Fruit fly (Drosophila melanogaster) whole organism: ENCODE results near the gene BicC.

Experiments
- CG8478 ChIP-seq: fragments of >200 bp; optimal IDR thresholded peaks from 2 replicates; lab custom pipeline; 2018; ENCODE audit warnings: inconsistent platforms
- Dll ChIP-seq: fragments of >200 bp; optimal IDR thresholded peaks from 2 replicates; lab custom pipeline; 2017
- EcR ChIP-seq, 2 experiments: fragments of >200 bp; optimal IDR thresholded peaks; 2 replicates each; lab custom pipeline; 2017; ENCODE audit warnings: missing biosample characterization in 2 of 2, missing genetic modification characterization in 2 of 2, missing genetic modification reagents in 2 of 2
- pan ChIP-seq: fragments of >200 bp; optimal IDR thresholded peaks from 2 replicates; lab custom pipeline; 2017
- psq ChIP-seq: fragments of >200 bp; optimal IDR thresholded peaks from 2 replicates; lab custom pipeline; 2017
- usp ChIP-seq: fragments of >200 bp; optimal IDR thresholded peaks from 2 replicates; lab custom pipeline; 2017; ENCODE audit warnings: missing biosample characterization, missing genetic modification characterization, mixed read lengths

Gene BicC

DNA sequence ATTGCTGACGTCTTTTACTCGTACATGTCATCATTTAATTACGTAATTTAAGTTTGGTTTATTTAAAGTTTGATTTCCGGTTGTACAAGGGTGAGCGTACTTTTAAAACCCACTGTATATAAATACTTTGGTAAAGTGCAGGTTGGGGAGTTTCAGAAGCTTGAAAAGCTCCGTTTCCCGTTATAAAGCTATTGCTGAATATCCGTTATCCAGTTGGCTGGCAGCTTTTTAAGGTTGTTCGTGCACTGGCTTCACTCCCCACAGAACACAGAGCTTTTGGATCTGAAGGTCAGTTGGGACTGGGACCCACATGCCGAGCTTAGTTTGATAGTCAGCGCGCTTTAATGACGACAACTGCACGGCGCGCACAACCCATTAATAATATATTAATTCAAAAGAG is at the start of gene BicC, which contains the start of gene CG45084:
Gene BicC, plus strand, starts transcription at position 321 of the 400 bp plus-strand sequence.
Gene CG45084, plus strand, starts transcription at position 321 of the 400 bp plus-strand sequence.
- no peak for TF ChIP-seq EcR (GFP tag; optimal IDR thresholded peaks at IDR 0.05; lab: Kevin White, UChicago)
- TF ChIP-seq CG8478 (lab: Kevin White, UChicago) = no peak
- no peak for TF ChIP-seq psq (lab: Kevin White, UChicago)
- TF ChIP-seq Dll = no peak
- TF ChIP-seq pan (lab: Kevin White, UChicago) = no peak
- no peak for TF ChIP-seq usp (GFP tag; lab: Kevin White, UChicago)

DNA sequence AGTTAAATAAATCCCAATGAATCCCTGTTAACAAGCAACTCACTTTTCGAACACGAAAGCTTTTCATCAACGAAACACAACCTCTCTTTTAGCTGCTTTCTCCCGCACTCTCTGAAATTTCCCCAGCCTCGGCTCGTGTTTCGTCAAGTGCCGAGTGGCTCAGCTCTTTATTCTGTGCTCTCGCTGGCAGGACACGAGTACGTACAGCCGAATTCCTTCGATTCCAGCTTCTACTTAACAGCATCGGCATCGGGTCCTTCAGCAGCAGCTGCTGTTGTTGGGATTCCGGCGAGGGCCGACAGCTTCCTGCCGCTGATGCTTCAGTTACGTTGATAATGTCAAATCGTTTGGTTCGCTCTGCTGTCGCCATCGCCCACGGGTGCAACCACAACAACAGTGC is 41.6 kb upstream of the BicC start, which contains the start of gene beat-Ic:
Gene beat-Ic, plus strand, starts transcription at position 93 of the 400 bp plus-strand sequence.
- TF ChIP-seq pan (lab: Kevin White, UChicago) (no peak), EcR (GFP tag; optimal IDR thresholded peaks at IDR 0.05; lab: Kevin White, UChicago) (no peak), psq (lab: Kevin White, UChicago) (no peak), Dll (no peak), usp (GFP tag; lab: Kevin White, UChicago) (no peak), CG8478 (lab: Kevin White, UChicago) (no peak)

DNA sequence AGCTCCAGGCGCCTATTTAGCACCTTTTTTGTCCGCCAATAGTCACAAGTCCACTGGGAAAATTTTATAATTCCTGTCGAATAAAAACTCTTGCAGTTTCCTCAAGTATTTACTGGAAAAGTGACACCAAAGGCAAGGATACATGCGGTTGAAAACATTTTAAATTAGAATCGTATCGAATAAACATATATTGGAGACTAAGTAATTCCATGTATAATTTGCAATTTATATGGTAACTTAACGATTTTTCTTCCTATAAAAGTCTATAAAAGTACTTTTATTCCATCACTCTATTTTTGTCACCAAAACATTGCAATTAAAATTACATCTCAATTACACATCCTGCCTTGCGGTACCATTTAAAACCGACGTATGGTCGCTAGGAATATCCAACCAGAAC is 38.3 kb upstream of the BicC start, which contains the start of gene CG34167:
Gene CG34167, minus strand, starts transcription at position 101 of the 400 bp plus-strand sequence.
- TF ChIP-seq EcR (GFP tag; optimal IDR thresholded peaks at IDR 0.05; lab: Kevin White, UChicago) (no peak), psq (lab: Kevin White, UChicago) (no peak), usp (GFP tag; lab: Kevin White, UChicago) (no peak), pan (lab: Kevin White, UChicago) (no peak), Dll (no peak), CG8478 (lab: Kevin White, UChicago) (no peak)

DNA sequence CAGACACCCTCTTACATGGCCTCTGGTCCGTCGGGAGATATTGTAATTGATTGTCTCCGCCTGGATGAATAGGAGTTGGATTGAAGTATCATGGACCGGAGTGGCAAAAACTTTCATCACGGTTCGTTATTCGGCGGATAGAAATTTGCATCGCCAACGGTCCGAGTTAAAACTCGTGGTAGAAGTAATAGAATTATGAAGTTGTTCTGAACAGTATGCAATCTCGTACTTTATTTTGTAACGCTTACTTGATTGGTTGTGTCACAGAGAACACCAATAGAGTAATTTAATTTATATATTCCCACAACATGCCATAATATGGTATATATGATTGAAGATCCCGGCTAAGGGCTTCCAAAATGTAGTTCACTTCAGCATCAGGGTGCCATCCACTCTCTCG is 37.8 kb upstream of the BicC start, which contains the start of the genes CG13245 and CG43816:
Gene CG13245, plus strand, starts transcription at position 301 of the 400 bp plus-strand sequence.
Gene CG43816, plus strand, starts transcription at position 301 of the 400 bp plus-strand sequence.
- TF ChIP-seq EcR (GFP tag; optimal IDR thresholded peaks at IDR 0.05; lab: Kevin White, UChicago) (no peak), CG8478 (lab: Kevin White, UChicago) (no peak), psq (lab: Kevin White, UChicago) (no peak), Dll (no peak), pan (lab: Kevin White, UChicago) (no peak), usp (GFP tag; lab: Kevin White, UChicago) (no peak)

DNA sequence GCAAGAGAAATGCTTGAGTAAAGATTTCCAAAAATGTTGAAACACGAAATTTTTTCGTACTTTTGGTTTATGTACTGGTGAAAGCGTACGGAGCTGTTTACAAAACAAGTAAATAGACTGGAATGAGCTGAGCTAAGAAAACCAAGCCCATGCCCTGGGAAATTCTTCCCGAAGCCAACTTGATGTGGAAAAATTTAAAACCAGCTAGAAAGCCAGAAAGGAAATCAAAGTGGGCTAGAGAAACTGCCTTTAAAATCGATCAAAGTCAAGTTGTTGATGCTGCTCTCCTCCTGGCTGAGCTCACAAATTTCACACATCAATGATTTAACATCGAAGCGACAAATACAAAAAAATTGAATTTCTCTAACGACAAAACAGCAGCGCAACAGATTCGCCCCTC is 35.7 kb upstream of the BicC start, which contains the start of gene CG31820:
Gene CG31820, minus strand, starts transcription at position 101 of the 400 bp plus-strand sequence.
- TF ChIP-seq CG8478 (lab: Kevin White, UChicago) (no peak), EcR (GFP tag; optimal IDR thresholded peaks at IDR 0.05; lab: Kevin White, UChicago) (no peak), pan (lab: Kevin White, UChicago) (no peak), psq (lab: Kevin White, UChicago) (no peak), usp (GFP tag; lab: Kevin White, UChicago) (no peak), Dll (no peak)

DNA sequence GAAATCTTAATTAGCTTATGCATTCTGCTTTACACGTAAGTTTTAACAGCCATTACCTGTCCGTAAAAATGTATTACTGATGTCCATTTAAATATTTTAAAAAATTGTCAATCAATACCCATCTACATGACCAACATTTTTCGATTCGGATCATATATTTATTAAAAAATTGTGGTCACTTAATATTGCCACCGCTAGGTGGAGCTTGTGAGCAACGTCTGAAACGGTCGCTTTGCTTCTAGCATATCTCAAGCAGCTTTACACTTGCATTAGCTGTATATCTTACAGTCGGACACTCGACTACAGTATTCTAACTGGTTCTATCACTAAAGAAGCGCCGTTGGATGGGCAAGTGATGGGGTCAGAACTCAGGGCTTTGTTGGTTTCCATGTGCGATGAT is 15.2 kb upstream of the BicC start:
- TF ChIP-seq EcR (GFP tag; optimal IDR thresholded peaks at IDR 0.05; lab: Kevin White, UChicago) (no peak), usp (GFP tag; lab: Kevin White, UChicago) (no peak)

DNA sequence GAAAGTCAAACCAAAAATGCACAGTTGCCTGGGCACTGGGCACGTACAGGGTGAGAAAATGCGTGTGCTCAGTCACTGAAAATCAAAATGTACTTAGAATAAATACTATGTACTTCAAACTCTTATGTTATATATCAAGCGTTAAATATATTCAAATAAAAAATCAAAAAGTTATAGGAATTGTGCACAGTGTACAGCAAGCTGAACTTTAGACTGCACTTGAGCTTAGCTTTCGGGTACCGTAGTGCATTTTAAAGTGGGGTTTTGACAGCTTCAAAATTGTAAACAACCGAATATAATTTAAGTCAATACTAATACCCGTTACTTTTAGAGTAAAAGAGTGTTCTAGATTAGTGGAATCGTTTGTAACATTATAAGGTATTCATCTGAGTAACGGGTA is 1.6 kb upstream of the BicC start:
- TF ChIP-seq CG8478 (lab: Kevin White, UChicago) (no peak), Dll (no peak), pan (lab: Kevin White, UChicago) (no peak), usp (GFP tag; lab: Kevin White, UChicago) (no peak), EcR (GFP tag; optimal IDR thresholded peaks at IDR 0.05; lab: Kevin White, UChicago) (no peak), psq (lab: Kevin White, UChicago) (no peak)

DNA sequence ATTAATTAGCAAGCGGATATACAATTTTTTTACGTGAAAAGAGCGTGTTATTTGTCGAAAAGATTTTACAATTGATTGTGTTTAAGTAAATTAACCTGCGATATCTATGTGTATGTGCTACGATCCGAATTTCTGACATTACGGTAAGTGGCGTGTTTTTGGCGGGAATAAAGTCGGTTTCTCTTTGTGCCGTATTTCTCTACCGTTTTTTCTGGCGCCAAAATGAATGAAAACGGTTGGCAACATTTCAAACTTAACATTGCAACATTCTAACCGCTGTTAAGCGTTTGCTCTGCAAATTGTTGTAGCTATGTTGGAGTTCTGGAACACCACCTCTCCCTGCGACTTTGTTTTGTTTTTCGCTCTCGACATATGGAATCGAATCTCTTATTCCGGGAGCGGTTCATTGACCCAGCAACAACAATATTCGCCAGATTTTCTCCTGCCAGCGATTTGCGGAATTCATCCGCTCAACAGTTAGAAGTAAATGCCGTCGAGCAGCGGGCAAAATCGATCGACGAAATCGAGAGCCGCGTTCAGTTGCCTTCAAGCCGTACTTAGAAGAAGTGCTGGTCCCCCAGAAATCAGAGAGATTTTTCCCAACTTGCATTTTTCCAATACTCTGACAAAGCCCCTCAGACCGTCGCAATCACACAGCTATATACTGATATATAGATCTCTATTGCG is 681 bp downstream of the BicC start:
- no peak for TF ChIP-seq usp (GFP tag; lab: Kevin White, UChicago)
- TF ChIP-seq pan (lab: Kevin White, UChicago) = no peak
- no peak for TF ChIP-seq psq (lab: Kevin White, UChicago)
- no peak for TF ChIP-seq EcR (GFP tag; optimal IDR thresholded peaks at IDR 0.05; lab: Kevin White, UChicago)
- TF ChIP-seq Dll = no peak

DNA sequence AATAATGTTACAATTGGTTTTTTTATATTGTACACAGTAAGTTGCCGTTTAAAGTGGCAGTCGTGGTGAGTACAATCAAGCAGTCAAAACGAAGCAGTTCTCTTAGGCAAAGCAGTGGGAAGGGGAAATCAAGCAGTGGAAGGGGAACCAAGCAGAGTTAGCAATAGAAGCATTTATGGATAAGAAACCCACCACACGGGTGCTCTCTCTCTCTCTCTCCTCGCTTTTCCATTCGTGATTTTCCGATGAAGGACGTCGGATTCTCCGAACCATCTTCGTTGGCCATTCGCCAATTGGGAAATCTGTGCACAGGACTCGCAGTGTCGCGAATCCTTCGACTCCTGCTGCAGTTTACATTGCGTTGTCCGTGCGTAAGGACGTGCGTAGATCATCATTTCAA is 7.8 kb downstream of the BicC start, which contains the start of gene beat-Ia:
Gene beat-Ia, plus strand, starts transcription at position 319 of the 400 bp plus-strand sequence.
- no peak for TF ChIP-seq Dll
- no peak for TF ChIP-seq pan (lab: Kevin White, UChicago)
- no peak for TF ChIP-seq EcR (GFP tag; optimal IDR thresholded peaks at IDR 0.05; lab: Kevin White, UChicago)

DNA sequence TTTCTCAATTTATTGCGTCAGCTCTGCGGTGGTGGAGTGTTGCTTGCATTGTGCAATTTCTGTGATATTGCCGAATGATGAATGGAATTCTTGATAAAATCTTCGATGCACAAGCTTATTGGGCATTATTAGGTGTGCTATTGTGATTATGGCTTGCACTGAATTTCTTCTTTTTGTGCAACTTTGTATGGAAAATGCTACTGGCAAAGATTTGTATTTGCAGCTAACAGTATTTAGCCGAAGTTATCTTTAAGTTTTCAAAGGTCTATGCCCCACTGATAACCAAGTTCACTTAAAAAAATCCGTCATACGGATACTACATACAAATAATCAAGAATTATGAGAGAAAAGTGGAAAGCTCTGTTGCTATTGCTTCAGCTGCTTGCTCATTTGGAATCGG is 52.9 kb downstream of the BicC start, which contains the start of gene CG4891:
Gene CG4891, plus strand, starts transcription at position 301 of the 400 bp plus-strand sequence.
- TF ChIP-seq Dll (no peak), pan (lab: Kevin White, UChicago) (no peak), CG8478 (lab: Kevin White, UChicago) (no peak), usp (GFP tag; lab: Kevin White, UChicago) (no peak), psq (lab: Kevin White, UChicago) (no peak), EcR (GFP tag; optimal IDR thresholded peaks at IDR 0.05; lab: Kevin White, UChicago) (no peak)
